Fruit fly (Drosophila melanogaster) Kc167 (cell line): ENCODE measurements around the gene CG13722.

Experiments used
- Myc ChIP-seq: fragments of >200 bp; optimal IDR thresholded peaks from 2 replicates; lab custom pipeline; 2017; ENCODE audit warnings: missing external identifiers
- insv ChIP-seq: fragments of >200 bp; optimal IDR thresholded peaks from 3 replicates; lab custom pipeline; 2018; ENCODE audit warnings: missing external identifiers
- psq ChIP-seq: fragments of >200 bp; optimal IDR thresholded peaks from 2 replicates; lab custom pipeline; 2017; ENCODE audit warnings: missing external identifiers
- ttk ChIP-seq: sonication (Bioruptor generic); optimal IDR thresholded peaks from 2 replicates; lab custom pipeline; 2017; ENCODE audit warnings: missing external identifiers

DNA sequence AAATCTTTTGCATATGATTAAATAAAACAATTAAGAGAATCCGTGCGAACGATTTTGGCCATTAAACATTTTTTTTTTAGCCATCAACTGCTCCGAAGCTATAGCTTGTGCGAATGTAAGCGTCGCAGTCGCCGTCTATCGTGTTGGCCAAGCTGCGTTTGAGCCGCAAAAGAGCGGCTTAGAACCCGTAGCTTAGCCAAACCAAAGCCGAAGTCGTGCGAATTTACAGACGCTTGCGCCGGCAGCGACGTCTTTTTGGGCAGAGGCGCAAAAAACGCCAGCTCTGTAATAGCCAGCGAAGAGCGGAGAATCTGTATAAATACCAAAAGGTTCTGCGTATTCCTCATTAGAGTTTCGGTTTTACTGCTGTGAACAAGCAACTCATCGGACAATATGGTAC lies 10.8 kb downstream of the CG13722 start, which contains the start of gene CG7465:
- TF ChIP-seq psq (lab: Kevin White, UChicago): no peak
- no peak for TF ChIP-seq insv
- no peak for TF ChIP-seq ttk
- no peak for TF ChIP-seq Myc (lab: Kevin White, UChicago)
